Worm (Caenorhabditis elegans) whole organism, young adult: ENCODE data around the gene inf-1.

Source experiments
- B0261.1 ChIP-seq: sonication (generic microtip); optimal IDR thresholded peaks from 2 replicates; lab custom pipeline; 2016; ENCODE audit warnings: mild to moderate bottlenecking, missing genetic modification characterization, moderate library complexity, missing compliant biosample characterization
- F10E7.11 ChIP-seq: sonication (generic microtip); optimal IDR thresholded peaks from 2 replicates; lab custom pipeline; 2017; ENCODE audit warnings: mild to moderate bottlenecking, missing genetic modification characterization, moderate library complexity, missing compliant biosample characterization
- F22D6.2 ChIP-seq: sonication (generic microtip); optimal IDR thresholded peaks from 2 replicates; lab custom pipeline; 2016; ENCODE audit warnings: mild to moderate bottlenecking, missing genetic modification characterization, missing compliant biosample characterization
- F57A8.1 ChIP-seq: fragments of 200-800 bp; sonication (Bioruptor generic); optimal IDR thresholded peaks from 2 replicates; lab custom pipeline; 2018; ENCODE audit warnings: mild to moderate bottlenecking, missing genetic modification characterization, moderate library complexity, missing compliant biosample characterization
- T07F8.4 ChIP-seq: sonication (generic microtip); optimal IDR thresholded peaks from 2 replicates; lab custom pipeline; 2016; ENCODE audit warnings: mild to moderate bottlenecking, missing genetic modification characterization, moderate library complexity, missing compliant biosample characterization
- Y95B8A.8 ChIP-seq: fragments of 200-800 bp; sonication (Bioruptor generic); IDR thresholded peaks from 2 replicates; pipeline ENCODE4 v1.3.6; 2022; ENCODE audit warnings: missing genetic modification reagents, missing genetic modification characterization, missing compliant biosample characterization
- attf-3 ChIP-seq: fragments of 200-800 bp; sonication (Bioruptor generic); conservative IDR thresholded peaks from 2 replicates; pipeline ENCODE4 v1.3.6; 2022; ENCODE audit warnings: missing genetic modification reagents, missing genetic modification characterization, missing compliant biosample characterization
- bed-1 ChIP-seq: fragments of 200-800 bp; sonication (Bioruptor generic); IDR thresholded peaks from 2 replicates; pipeline ENCODE4 v1.3.6; 2022; ENCODE audit warnings: missing genetic modification reagents, missing genetic modification characterization, missing compliant biosample characterization
- ccch-3 ChIP-seq: fragments of 200-800 bp; sonication (Bioruptor generic); optimal IDR thresholded peaks from 2 replicates; lab custom pipeline; 2018; ENCODE audit warnings: mild to moderate bottlenecking, missing genetic modification characterization, missing compliant biosample characterization
- cebp-1 ChIP-seq, 2 experiments: fragments of 200-800 bp in 1 of 2; sonication (Bioruptor generic) in 1 of 2; sonication (generic microtip) in 1 of 2; IDR thresholded peaks in 1 of 2; optimal IDR thresholded peaks in 1 of 2; 2 replicates each; pipeline versions ENCODE4 v1.3.6 to Lab custom; 2017 to 2022; ENCODE audit warnings: missing compliant biosample characterization in 2 of 2, missing genetic modification characterization in 2 of 2, mild to moderate bottlenecking in 1 of 2, missing genetic modification reagents in 1 of 2, moderate library complexity in 1 of 2
- dpl-1 ChIP-seq: fragments of 150-350 bp; optimal IDR thresholded peaks from 2 replicates; lab custom pipeline; 2014; ENCODE audit warnings: missing biosample characterization, missing genetic modification reagents, missing genetic modification characterization
- ets-4 ChIP-seq: fragments of 200-800 bp; sonication (Bioruptor generic); optimal IDR thresholded peaks from 2 replicates; lab custom pipeline; 2018; ENCODE audit warnings: mild to moderate bottlenecking, missing genetic modification characterization, missing compliant biosample characterization
- gei-17 ChIP-seq: fragments of 200-800 bp; sonication (Bioruptor generic); optimal IDR thresholded peaks from 2 replicates; lab custom pipeline; 2018; ENCODE audit warnings: mild to moderate bottlenecking, missing genetic modification characterization, missing compliant biosample characterization
- hlh-26 ChIP-seq: fragments of 200-800 bp; sonication (Bioruptor generic); conservative IDR thresholded peaks from 2 replicates; pipeline ENCODE4 v1.3.6; 2022; ENCODE audit warnings: missing genetic modification reagents, missing genetic modification characterization, missing compliant biosample characterization
- hmg-20 ChIP-seq: fragments of 200-800 bp; sonication (Bioruptor generic); IDR thresholded peaks from 2 replicates; pipeline ENCODE4 v1.3.6; 2022; ENCODE audit warnings: missing genetic modification reagents, missing genetic modification characterization, missing compliant biosample characterization
- hrde-1 ChIP-seq: sonication (generic microtip); optimal IDR thresholded peaks from 2 replicates; lab custom pipeline; 2016; ENCODE audit warnings: missing genetic modification characterization, mild to moderate bottlenecking, missing compliant biosample characterization, moderate library complexity, missing genotype, missing genetic modification reagents, borderline replicate concordance
- hsf-1 ChIP-seq: fragments of 200-800 bp; sonication (Bioruptor generic); IDR thresholded peaks from 2 replicates; pipeline ENCODE4 v1.3.6; 2022; ENCODE audit warnings: missing genetic modification reagents, missing genetic modification characterization, missing compliant biosample characterization
- let-526 ChIP-seq: fragments of 200-800 bp; sonication (Bioruptor generic); IDR thresholded peaks from 2 replicates; pipeline ENCODE4 v1.3.6; 2022; ENCODE audit warnings: missing genetic modification reagents, missing genetic modification characterization, missing compliant biosample characterization
- lin-35 ChIP-seq, 3 experiments: fragments of 150-350 bp in 2 of 3; sonication (generic microtip) in 1 of 3; optimal IDR thresholded peaks; 2 replicates each; lab custom pipeline; 2014 to 2018; ENCODE audit warnings: missing biosample characterization in 3 of 3, missing genetic modification characterization in 3 of 3, missing genetic modification reagents in 3 of 3
- lin-54 ChIP-seq: fragments of 200-800 bp; sonication (Bioruptor generic); optimal IDR thresholded peaks from 2 replicates; lab custom pipeline; 2018; ENCODE audit warnings: mild to moderate bottlenecking, missing genetic modification characterization, missing compliant biosample characterization
- lir-1 ChIP-seq: fragments of 200-800 bp; sonication (Bioruptor generic); conservative IDR thresholded peaks from 2 replicates; pipeline ENCODE4 v1.3.6; 2022; ENCODE audit warnings: missing genetic modification reagents, missing genetic modification characterization, missing compliant biosample characterization
- lsl-1 ChIP-seq: fragments of 200-800 bp; sonication (Bioruptor generic); optimal IDR thresholded peaks from 2 replicates; lab custom pipeline; 2018; ENCODE audit warnings: mild to moderate bottlenecking, missing genetic modification characterization, moderate library complexity, missing compliant biosample characterization
- lsy-27 ChIP-seq: sonication (generic microtip); optimal IDR thresholded peaks from 2 replicates; lab custom pipeline; 2017; ENCODE audit warnings: missing genetic modification characterization, mild to moderate bottlenecking, missing compliant biosample characterization, antibody characterized with exemption, missing genotype, borderline replicate concordance; ENCODE audit not compliant: insufficient read depth
- madf-3 ChIP-seq: fragments of 200-800 bp; sonication (Bioruptor generic); IDR thresholded peaks from 2 replicates; pipeline ENCODE4 v1.3.6; 2022; ENCODE audit warnings: missing genetic modification reagents, missing genetic modification characterization, missing compliant biosample characterization
- madf-8 ChIP-seq: fragments of 200-800 bp; sonication (Bioruptor generic); conservative IDR thresholded peaks from 2 replicates; pipeline ENCODE4 v1.3.6; 2022; ENCODE audit warnings: missing genetic modification reagents, missing genetic modification characterization, missing compliant biosample characterization
- mcd-1 ChIP-seq: fragments of 200-800 bp; sonication (Bioruptor generic); IDR thresholded peaks from 2 replicates; pipeline ENCODE4 v1.3.6; 2022; ENCODE audit warnings: missing genetic modification reagents, missing genetic modification characterization, missing compliant biosample characterization
- mxl-1 ChIP-seq: sonication (generic microtip); optimal IDR thresholded peaks from 2 replicates; lab custom pipeline; 2016; ENCODE audit warnings: missing genetic modification characterization, missing compliant biosample characterization
- nfya-1 ChIP-seq: sonication (generic microtip); optimal IDR thresholded peaks from 2 replicates; lab custom pipeline; 2017; ENCODE audit warnings: antibody characterized with exemption, missing compliant biosample characterization, missing genetic modification characterization, borderline replicate concordance; ENCODE audit not compliant: insufficient read depth
- nfya-2 ChIP-seq: fragments of 200-800 bp; sonication (Bioruptor generic); IDR thresholded peaks from 2 replicates; pipeline ENCODE4 v1.3.6; 2022; ENCODE audit warnings: missing genetic modification reagents, missing genetic modification characterization, missing compliant biosample characterization
- nfyb-1 ChIP-seq: fragments of 200-800 bp; sonication (Bioruptor generic); IDR thresholded peaks from 2 replicates; pipeline ENCODE4 v1.3.6; 2022; ENCODE audit warnings: missing genetic modification reagents, missing genetic modification characterization, missing compliant biosample characterization
- sea-2 ChIP-seq: fragments of 200-800 bp; sonication (Bioruptor generic); IDR thresholded peaks from 2 replicates; pipeline ENCODE4 v1.3.6; 2022; ENCODE audit warnings: missing genetic modification characterization, missing compliant biosample characterization
- somi-1 ChIP-seq: fragments of 200-800 bp; sonication (Bioruptor generic); optimal IDR thresholded peaks from 2 replicates; lab custom pipeline; 2018; ENCODE audit warnings: mild to moderate bottlenecking, missing genetic modification characterization, missing compliant biosample characterization
- sptf-2 ChIP-seq: fragments of 200-800 bp; sonication (Bioruptor generic); optimal IDR thresholded peaks from 2 replicates; lab custom pipeline; 2018; ENCODE audit warnings: mild to moderate bottlenecking, missing genetic modification characterization, missing compliant biosample characterization
- tlf-1 ChIP-seq: fragments of 200-800 bp; sonication (Bioruptor generic); optimal IDR thresholded peaks from 2 replicates; lab custom pipeline; 2018; ENCODE audit warnings: mild to moderate bottlenecking, missing genetic modification characterization, missing compliant biosample characterization
- xnd-1 ChIP-seq: sonication (generic microtip); optimal IDR thresholded peaks from 2 replicates; lab custom pipeline; 2016; ENCODE audit warnings: missing genotype, missing genetic modification reagents, missing genetic modification characterization, missing compliant biosample characterization
- zfh-2 ChIP-seq: fragments of 200-800 bp; sonication (Bioruptor generic); conservative IDR thresholded peaks from 2 replicates; pipeline ENCODE4 v1.3.6; 2022; ENCODE audit warnings: missing genetic modification reagents, missing genetic modification characterization, missing compliant biosample characterization
- ztf-22 ChIP-seq: fragments of 200-800 bp; sonication (Bioruptor generic); optimal IDR thresholded peaks from 2 replicates; lab custom pipeline; 2018; ENCODE audit warnings: mild to moderate bottlenecking, missing genetic modification characterization, moderate library complexity, missing compliant biosample characterization
- ztf-3 ChIP-seq: fragments of 200-800 bp; sonication (Bioruptor generic); optimal IDR thresholded peaks from 2 replicates; lab custom pipeline; 2018; ENCODE audit warnings: mild to moderate bottlenecking, missing genetic modification characterization, missing compliant biosample characterization

inf-1 gene

ce11 chrIII:6931896-6932295, 2.0 kb downstream of the inf-1 start, which contains the start of gene byn-1 (continued):
- no peak for TF ChIP-seq ccch-3 (GFP tag; lab: Kevin White, UChicago)
- peak; percentile 69 for TF ChIP-seq hsf-1
- no peak for TF ChIP-seq T07F8.4 (tag; lab: Kevin White, UChicago)

ce11 chrIII:6935269-6936017, 5.5 kb downstream of the inf-1 start, which contains the start of the genes F57B9.8 and coq-2:
TSS of gene F57B9.8 (minus strand) at chrIII:6935319.
TSS of gene coq-2 (plus strand) at chrIII:6935967.
- TF ChIP-seq sptf-2 = no peak
- no peak for TF ChIP-seq lin-54 (GFP tag; lab: Kevin White, UChicago)
- no peak for TF ChIP-seq let-526 (GFP tag; lab: Robert Waterston, UW)
- TF ChIP-seq nfya-1 (tag; lab: Kevin White, UChicago) = no peak
- TF ChIP-seq mcd-1 (GFP tag; lab: Robert Waterston, UW) = no peak
- no peak for TF ChIP-seq lin-35 (GFP tag; optimal IDR thresholded peaks at IDR 0.05; lab: Kevin White, UChicago)
- no peak for TF ChIP-seq lir-1 (GFP tag; lab: Robert Waterston, UW)
- no peak for TF ChIP-seq F22D6.2
- no peak for TF ChIP-seq ztf-22
- no peak for TF ChIP-seq B0261.1
- no peak for TF ChIP-seq hlh-26 (GFP tag; lab: Robert Waterston, UW)
- no peak for TF ChIP-seq gei-17 (GFP tag; lab: Kevin White, UChicago)
- TF ChIP-seq lsy-27 (tag; lab: Kevin White, UChicago) = no peak
- TF ChIP-seq ztf-3 (GFP tag; lab: Kevin White, UChicago) = no peak

- TF ChIP-seq cebp-1 (GFP tag; IDR thresholded peaks at IDR 0.05; lab: Robert Waterston, UW) (no peak), cebp-1 (tag; optimal IDR thresholded peaks at IDR 0.05; lab: Kevin White, UChicago) (peak; percentile 78), Y95B8A.8 (GFP tag; lab: Robert Waterston, UW) (no peak)
Observed at ce11 chrIII:6939523-6939922, 9.6 kb downstream of the inf-1 start, which contains the start of gene F57B9.3. TSS of gene F57B9.3 (plus strand) at chrIII:6939823.

ce11 chrIII:6945319-6945718, 15.4 kb downstream of the inf-1 start:
- TF ChIP-seq F10E7.11 (tag; lab: Kevin White, UChicago) (no peak), zfh-2 (GFP tag; lab: Robert Waterston, UW) (peak; percentile 76)

- TF ChIP-seq hsf-1 (no peak), madf-3 (no peak), tlf-1 (no peak), hmg-20 (no peak), attf-3 (no peak)
Observed at ce11 chrIII:6945747-6946146, 15.8 kb downstream of the inf-1 start, which contains the start of gene abu-13. TSS of gene abu-13 (minus strand) at chrIII:6945898.

- no peak for TF ChIP-seq lsy-27 (tag; lab: Kevin White, UChicago)
- TF ChIP-seq gei-17 (GFP tag; lab: Kevin White, UChicago) = no peak
- no peak for TF ChIP-seq somi-1 (GFP tag; lab: Kevin White, UChicago)
- TF ChIP-seq dpl-1 (GFP tag; lab: Kevin White, UChicago) = peak; percentile 37
- TF ChIP-seq ets-4 (GFP tag; lab: Kevin White, UChicago) = no peak
- TF ChIP-seq madf-8 = peak; percentile 79
- TF ChIP-seq bed-1 (GFP tag; lab: Robert Waterston, UW) = no peak
- TF ChIP-seq mxl-1 (tag; lab: Kevin White, UChicago) = no peak
- peak; percentile 60 for TF ChIP-seq xnd-1 (tag; lab: Kevin White, UChicago)
- TF ChIP-seq lsl-1 (GFP tag; lab: Kevin White, UChicago) = peak; percentile 48
- peak; percentile 95 for TF ChIP-seq attf-3
- TF ChIP-seq nfya-2 (GFP tag; lab: Robert Waterston, UW) = no peak
- no peak for TF ChIP-seq nfyb-1 (GFP tag; lab: Robert Waterston, UW)
- TF ChIP-seq hrde-1 (tag; lab: Kevin White, UChicago) = no peak
- no peak for TF ChIP-seq sea-2
- TF ChIP-seq F57A8.1 (GFP tag; lab: Kevin White, UChicago) = no peak
Observed at ce11 chrIII:6946382-6946781, 16.4 kb downstream of the inf-1 start, which contains the start of gene let-711. TSS of gene let-711 (plus strand) at chrIII:6946718.
